5 worm cellular contexts compared by ENCODE assay signal in genomic region chrII:8263562-8263961, ce11.
TF ChIP-seq lines count a peak whose summit lies in the region.

No protein-coding gene starts in this region.

TF ChIP-seq in whole organism, L1 larva, 84 proteins besides CTCF, POLR2A, EP300 and RAD21:
- TF ChIP-seq nhr-85 (tag; lab: Kevin White, UChicago) (peak; percentile 86), lin-14 (GFP tag; optimal IDR thresholded peaks at IDR 0.05; lab: Kevin White, UChicago) (peak; percentile 55), efl-1 (optimal IDR thresholded peaks at IDR 0.05; lab: Kevin White, UChicago) (no peak), efl-1 (GFP tag; optimal IDR thresholded peaks at IDR 0.05 in 1 of 2; lab: Kevin White, UChicago) (peak in 1 of 2 experiments; percentile 84), elt-3 (tag; optimal IDR thresholded peaks at IDR 0.05; lab: Kevin White, UChicago) (peak in 1 of 6 experiments; percentile 52), grh-1 (GFP tag; IDR thresholded peaks at IDR 0.05; lab: Robert Waterston, UW) (0 out of 2 replicates have a peak, but pooled peaks have one; percentile 33), tbx-2 (tag; optimal IDR thresholded peaks at IDR 0.05; lab: Kevin White, UChicago) (peak; percentile 31), nhr-71 (tag; optimal IDR thresholded peaks at IDR 0.05; lab: Kevin White, UChicago) (peak; percentile 50), mef-2 (tag; optimal IDR thresholded peaks at IDR 0.05; lab: Kevin White, UChicago) (no peak), mdl-1 (tag; optimal IDR thresholded peaks at IDR 0.05; lab: Kevin White, UChicago) (peak in 1 of 2 experiments; percentile 33), egl-13 (tag; optimal IDR thresholded peaks at IDR 0.05; lab: Kevin White, UChicago) (no peak), nhr-90 (tag; optimal IDR thresholded peaks at IDR 0.05; lab: Kevin White, UChicago; ENCODE audit: poor library complexity) (peak; percentile 15), blmp-1 (tag; optimal IDR thresholded peaks at IDR 0.05; lab: Kevin White, UChicago) (peak; percentile 63), lin-35 (GFP tag; optimal IDR thresholded peaks at IDR 0.05; lab: Kevin White, UChicago) (peak in 1 of 2 experiments; percentile 13), nhr-20 (tag; optimal IDR thresholded peaks at IDR 0.05; lab: Kevin White, UChicago) (peak; percentile 64), sup-37 (GFP tag; optimal IDR thresholded peaks at IDR 0.05; lab: Kevin White, UChicago) (no peak), unc-62 (GFP tag; optimal IDR thresholded peaks at IDR 0.05; lab: Kevin White, UChicago) (no peak)

TF ChIP-seq in whole organism, L2 larva, 48 proteins besides CTCF, POLR2A, EP300 and RAD21 (continues in another document):
- TF ChIP-seq mab-5 (tag; optimal IDR thresholded peaks at IDR 0.05; lab: Kevin White, UChicago), result no peak
- TF ChIP-seq peb-1 (tag; optimal IDR thresholded peaks at IDR 0.05; lab: Kevin White, UChicago), result no peak
- no peak for TF ChIP-seq C34F6.9 (tag; optimal IDR thresholded peaks at IDR 0.05; lab: Kevin White, UChicago)
- TF ChIP-seq gmeb-1 (tag; optimal IDR thresholded peaks at IDR 0.05; lab: Kevin White, UChicago), result no peak
- TF ChIP-seq sma-9 (GFP tag; optimal IDR thresholded peaks at IDR 0.05; lab: Kevin White, UChicago), result peak; percentile 91
- no peak for TF ChIP-seq sma-9 (tag; optimal IDR thresholded peaks at IDR 0.05; lab: Kevin White, UChicago)
- TF ChIP-seq aly-2 (tag; optimal IDR thresholded peaks at IDR 0.05; lab: Kevin White, UChicago), result no peak
- no peak for TF ChIP-seq nhr-237 (tag; optimal IDR thresholded peaks at IDR 0.05; lab: Kevin White, UChicago)
- TF ChIP-seq mbf-1 (tag; optimal IDR thresholded peaks at IDR 0.05; lab: Kevin White, UChicago), result no peak
- peak; percentile 61 for TF ChIP-seq nhr-21 (tag; optimal IDR thresholded peaks at IDR 0.05; lab: Kevin White, UChicago)
- no peak for TF ChIP-seq lin-11 (tag; optimal IDR thresholded peaks at IDR 0.05; lab: Kevin White, UChicago)
- peak in 1 of 2 experiments; percentile 14 for TF ChIP-seq mdl-1 (tag; optimal IDR thresholded peaks at IDR 0.05; lab: Kevin White, UChicago)
- TF ChIP-seq crh-2 (tag; optimal IDR thresholded peaks at IDR 0.05; lab: Kevin White, UChicago), result no peak
- peak; percentile 18 for TF ChIP-seq nhr-6 (tag; optimal IDR thresholded peaks at IDR 0.05; lab: Kevin White, UChicago)
- TF ChIP-seq unc-62 (GFP tag; optimal IDR thresholded peaks at IDR 0.05; lab: Kevin White, UChicago), result no peak
- no peak for TF ChIP-seq lin-13 (GFP tag; optimal IDR thresholded peaks at IDR 0.05; lab: Kevin White, UChicago)
- TF ChIP-seq nhr-10 (tag; optimal IDR thresholded peaks at IDR 0.05; lab: Kevin White, UChicago), result no peak
- no peak for TF ChIP-seq zag-1 (tag; optimal IDR thresholded peaks at IDR 0.05; lab: Kevin White, UChicago)
- no peak for TF ChIP-seq lsy-2 (tag; optimal IDR thresholded peaks at IDR 0.05; lab: Kevin White, UChicago)
- TF ChIP-seq nhr-129 (tag; optimal IDR thresholded peaks at IDR 0.05; lab: Kevin White, UChicago), result no peak

TF ChIP-seq in whole organism, L3 larva, 47 proteins besides CTCF, POLR2A, EP300 and RAD21:
- no peak for TF ChIP-seq fos-1 (tag; optimal IDR thresholded peaks at IDR 0.05; lab: Kevin White, UChicago)
- TF ChIP-seq nhr-43 (tag; optimal IDR thresholded peaks at IDR 0.05; lab: Kevin White, UChicago; ENCODE audit: poor library complexity, severe bottlenecking), result peak; percentile 27
- no peak for TF ChIP-seq R02D3.7 (tag; optimal IDR thresholded peaks at IDR 0.05; lab: Kevin White, UChicago)
- no peak for TF ChIP-seq unc-62 (GFP tag; optimal IDR thresholded peaks at IDR 0.05; lab: Kevin White, UChicago)
- peak; percentile 51 for TF ChIP-seq nhr-23 (tag; optimal IDR thresholded peaks at IDR 0.05; lab: Kevin White, UChicago)
- TF ChIP-seq jun-1 (tag; optimal IDR thresholded peaks at IDR 0.05; lab: Kevin White, UChicago), result no peak
- no peak for TF ChIP-seq lin-39 (tag; optimal IDR thresholded peaks at IDR 0.05; lab: Kevin White, UChicago)
- TF ChIP-seq nhr-25 (tag; optimal IDR thresholded peaks at IDR 0.05; lab: Kevin White, UChicago), result peak; percentile 16
- TF ChIP-seq lsy-12 (tag; optimal IDR thresholded peaks at IDR 0.05; lab: Kevin White, UChicago), result no peak
- TF ChIP-seq lin-15B (tag; optimal IDR thresholded peaks at IDR 0.05; lab: Kevin White, UChicago), result no peak
- no peak for TF ChIP-seq aly-2 (tag; optimal IDR thresholded peaks at IDR 0.05; lab: Kevin White, UChicago)
- no peak for TF ChIP-seq zag-1 (tag; optimal IDR thresholded peaks at IDR 0.05; lab: Kevin White, UChicago)
- TF ChIP-seq hmg-11 (tag; optimal IDR thresholded peaks at IDR 0.05; lab: Kevin White, UChicago), result no peak

TF ChIP-seq in whole organism, L4 larva, 104 proteins besides CTCF, POLR2A, EP300 and RAD21:
- peak; percentile 65 for TF ChIP-seq nhr-28 (tag; optimal IDR thresholded peaks at IDR 0.05; lab: Kevin White, UChicago)
- peak; percentile 20 for TF ChIP-seq nhr-25 (tag; optimal IDR thresholded peaks at IDR 0.05; lab: Kevin White, UChicago; ENCODE audit: borderline replicate concordance, insufficient read depth)
- peak in 1 of 2 experiments; percentile 8 for TF ChIP-seq lsy-2 (tag; optimal IDR thresholded peaks at IDR 0.05; lab: Kevin White, UChicago)
- TF ChIP-seq nhr-48 (tag; optimal IDR thresholded peaks at IDR 0.05; lab: Kevin White, UChicago), result peak; percentile 85
- no peak for TF ChIP-seq saeg-2 (GFP tag; IDR thresholded peaks at IDR 0.05; lab: Robert Waterston, UW)
- no peak for TF ChIP-seq nhr-102 (tag; optimal IDR thresholded peaks at IDR 0.05; lab: Kevin White, UChicago)
- TF ChIP-seq hlh-11 (tag; optimal IDR thresholded peaks at IDR 0.05; lab: Kevin White, UChicago), result peak; percentile 7
- peak; percentile 75 for TF ChIP-seq mxl-3 (GFP tag; optimal IDR thresholded peaks at IDR 0.05; lab: Kevin White, UChicago)
- TF ChIP-seq dve-1 (tag; optimal IDR thresholded peaks at IDR 0.05; lab: Kevin White, UChicago; ENCODE audit: insufficient read depth), result peak; percentile 21
- TF ChIP-seq dmd-6 (GFP tag; IDR thresholded peaks at IDR 0.05; lab: Robert Waterston, UW), result peak; percentile 71
- no peak for TF ChIP-seq jun-1 (tag; optimal IDR thresholded peaks at IDR 0.05; lab: Kevin White, UChicago)
- TF ChIP-seq hlh-30 (tag; optimal IDR thresholded peaks at IDR 0.05; lab: Kevin White, UChicago; ENCODE audit: insufficient read depth), result peak; percentile 69
- peak in 1 of 2 experiments; percentile 34 for TF ChIP-seq mdl-1 (tag; optimal IDR thresholded peaks at IDR 0.05; lab: Kevin White, UChicago)
- no peak for TF ChIP-seq snpc-1.2 (GFP tag; IDR thresholded peaks at IDR 0.05; lab: Robert Waterston, UW)
- no peak for TF ChIP-seq set-16 (GFP tag; IDR thresholded peaks at IDR 0.05; lab: Robert Waterston, UW)
- peak in 1 of 2 experiments; percentile 67 for TF ChIP-seq unc-62 (GFP tag; optimal IDR thresholded peaks at IDR 0.05 in 1 of 2; lab: Kevin White, UChicago)
- no peak for TF ChIP-seq unc-62 (tag; optimal IDR thresholded peaks at IDR 0.05; lab: Kevin White, UChicago)
- no peak for TF ChIP-seq aly-2 (tag; optimal IDR thresholded peaks at IDR 0.05; lab: Kevin White, UChicago)

TF ChIP-seq in whole organism, young adult, 124 proteins besides CTCF, POLR2A, EP300 and RAD21:
- TF ChIP-seq ztf-26 (tag; optimal IDR thresholded peaks at IDR 0.05; lab: Kevin White, UChicago) (peak; percentile 30), ceh-100 (GFP tag; IDR thresholded peaks at IDR 0.05; lab: Robert Waterston, UW) (no peak), nhr-80 (tag; optimal IDR thresholded peaks at IDR 0.05; lab: Kevin White, UChicago) (peak; percentile 47)
